Worm (Caenorhabditis elegans) whole organism, young adult: ENCODE measurements around the gene Y54G2A.50.

Experiments used
- D2030.7 ChIP-seq: fragments of 200-800 bp; sonication (Bioruptor generic); IDR thresholded peaks from 2 replicates; pipeline ENCODE4 v1.3.6; 2022; ENCODE audit warnings: missing genetic modification reagents, missing genetic modification characterization, missing compliant biosample characterization
- F10E7.11 ChIP-seq: sonication (generic microtip); optimal IDR thresholded peaks from 2 replicates; lab custom pipeline; 2017; ENCODE audit warnings: mild to moderate bottlenecking, missing genetic modification characterization, moderate library complexity, missing compliant biosample characterization
- F33H1.4 ChIP-seq: fragments of 200-800 bp; sonication (Bioruptor generic); IDR thresholded peaks from 2 replicates; pipeline ENCODE4 v1.3.6; 2022; ENCODE audit warnings: missing genetic modification reagents, missing genetic modification characterization, missing compliant biosample characterization
- F37B4.10 ChIP-seq: fragments of 200-800 bp; sonication (Bioruptor generic); IDR thresholded peaks from 2 replicates; pipeline ENCODE4 v1.3.6; 2022; ENCODE audit warnings: missing genetic modification characterization, missing compliant biosample characterization
- F49E8.2 ChIP-seq: sonication (generic microtip); optimal IDR thresholded peaks from 3 replicates; lab custom pipeline; 2017; ENCODE audit warnings: missing genetic modification characterization, mild to moderate bottlenecking, missing compliant biosample characterization, antibody characterized with exemption, moderate library complexity; ENCODE audit not compliant: insufficient read depth
- F52B5.7 ChIP-seq: sonication (generic microtip); optimal IDR thresholded peaks from 2 replicates; lab custom pipeline; 2016; ENCODE audit warnings: mild to moderate bottlenecking, missing genetic modification characterization, missing compliant biosample characterization
- F57C9.4 ChIP-seq: sonication (generic microtip); optimal IDR thresholded peaks from 2 replicates; lab custom pipeline; 2017; ENCODE audit warnings: mild to moderate bottlenecking, missing genetic modification characterization, missing compliant biosample characterization
- K11D2.4 ChIP-seq: fragments of 200-800 bp; sonication (Bioruptor generic); IDR thresholded peaks from 2 replicates; pipeline ENCODE4 v1.3.6; 2022; ENCODE audit warnings: missing genetic modification reagents, missing genetic modification characterization, missing compliant biosample characterization
- Y56A3A.18 ChIP-seq: fragments of 200-800 bp; sonication (Bioruptor generic); IDR thresholded peaks from 2 replicates; pipeline ENCODE4 v1.3.6; 2022; ENCODE audit warnings: missing genetic modification reagents, missing genetic modification characterization, missing compliant biosample characterization
- Y67H2A.10 ChIP-seq: fragments of 200-800 bp; sonication (Bioruptor generic); conservative IDR thresholded peaks from 2 replicates; pipeline ENCODE4 v1.3.6; 2022; ENCODE audit warnings: missing genetic modification reagents, missing genetic modification characterization, missing compliant biosample characterization
- Y95B8A.8 ChIP-seq: fragments of 200-800 bp; sonication (Bioruptor generic); IDR thresholded peaks from 2 replicates; pipeline ENCODE4 v1.3.6; 2022; ENCODE audit warnings: missing genetic modification reagents, missing genetic modification characterization, missing compliant biosample characterization
- akir-1 ChIP-seq: fragments of 200-800 bp; sonication (Bioruptor generic); optimal IDR thresholded peaks from 2 replicates; lab custom pipeline; 2018; ENCODE audit warnings: mild to moderate bottlenecking, missing genetic modification characterization, moderate library complexity, missing compliant biosample characterization
- aptf-3 ChIP-seq: fragments of 200-800 bp; sonication (Bioruptor generic); IDR thresholded peaks from 2 replicates; pipeline ENCODE4 v1.3.6; 2022; ENCODE audit warnings: missing genetic modification characterization, missing compliant biosample characterization
- atf-7 ChIP-seq: sonication (generic microtip); optimal IDR thresholded peaks from 2 replicates; lab custom pipeline; 2017; ENCODE audit warnings: mild to moderate bottlenecking, missing genetic modification characterization, missing compliant biosample characterization
- bed-1 ChIP-seq: fragments of 200-800 bp; sonication (Bioruptor generic); IDR thresholded peaks from 2 replicates; pipeline ENCODE4 v1.3.6; 2022; ENCODE audit warnings: missing genetic modification reagents, missing genetic modification characterization, missing compliant biosample characterization
- ccch-3 ChIP-seq: fragments of 200-800 bp; sonication (Bioruptor generic); optimal IDR thresholded peaks from 2 replicates; lab custom pipeline; 2018; ENCODE audit warnings: mild to moderate bottlenecking, missing genetic modification characterization, missing compliant biosample characterization
- cebp-2 ChIP-seq: fragments of 200-800 bp; sonication (Bioruptor generic); IDR thresholded peaks from 2 replicates; pipeline ENCODE4 v1.3.6; 2022; ENCODE audit warnings: missing genetic modification characterization, missing compliant biosample characterization
- ceh-40 ChIP-seq: fragments of 200-800 bp; sonication (Bioruptor generic); IDR thresholded peaks from 2 replicates; pipeline ENCODE4 v1.3.6; 2022; ENCODE audit warnings: missing genetic modification characterization, missing compliant biosample characterization
- ceh-58 ChIP-seq: fragments of 200-800 bp; sonication (Bioruptor generic); IDR thresholded peaks from 2 replicates; pipeline ENCODE4 v1.3.6; 2022; ENCODE audit warnings: missing genetic modification characterization, missing compliant biosample characterization
- ceh-79 ChIP-seq: sonication (generic microtip); optimal IDR thresholded peaks from 2 replicates; lab custom pipeline; 2017; ENCODE audit warnings: mild to moderate bottlenecking, missing genetic modification characterization, missing compliant biosample characterization
- dox-1 ChIP-seq: fragments of 200-800 bp; sonication (Bioruptor generic); IDR thresholded peaks from 2 replicates; pipeline ENCODE4 v1.3.6; 2022; ENCODE audit warnings: missing genetic modification reagents, missing genetic modification characterization, missing compliant biosample characterization
- dpff-1 ChIP-seq: sonication (generic microtip); optimal IDR thresholded peaks from 2 replicates; lab custom pipeline; 2017; ENCODE audit warnings: mild to moderate bottlenecking, missing genetic modification characterization, missing compliant biosample characterization
- dpl-1 ChIP-seq: fragments of 150-350 bp; optimal IDR thresholded peaks from 2 replicates; lab custom pipeline; 2014; ENCODE audit warnings: missing biosample characterization, missing genetic modification reagents, missing genetic modification characterization
- egl-44 ChIP-seq: fragments of 200-800 bp; sonication (Bioruptor generic); IDR thresholded peaks from 2 replicates; pipeline ENCODE4 v1.3.6; 2022; ENCODE audit warnings: missing genetic modification reagents, missing genetic modification characterization, missing compliant biosample characterization
- ekl-4 ChIP-seq: fragments of 200-800 bp; sonication (Bioruptor generic); IDR thresholded peaks from 2 replicates; pipeline ENCODE4 v1.3.6; 2022; ENCODE audit warnings: missing genetic modification reagents, missing genetic modification characterization, missing compliant biosample characterization
- fkh-3 ChIP-seq: sonication (generic microtip); optimal IDR thresholded peaks from 2 replicates; lab custom pipeline; 2016; ENCODE audit warnings: mild to moderate bottlenecking, missing genetic modification characterization, missing compliant biosample characterization
- him-1 ChIP-seq: sonication (generic microtip); optimal IDR thresholded peaks from 2 replicates; lab custom pipeline; 2016; ENCODE audit warnings: missing genotype, missing genetic modification reagents, missing genetic modification characterization, missing compliant biosample characterization
- hlh-12 ChIP-seq: sonication (generic microtip); optimal IDR thresholded peaks from 2 replicates; lab custom pipeline; 2016; ENCODE audit warnings: missing genetic modification characterization, missing compliant biosample characterization
- hmg-20 ChIP-seq: fragments of 200-800 bp; sonication (Bioruptor generic); IDR thresholded peaks from 2 replicates; pipeline ENCODE4 v1.3.6; 2022; ENCODE audit warnings: missing genetic modification reagents, missing genetic modification characterization, missing compliant biosample characterization
- hrde-1 ChIP-seq: sonication (generic microtip); optimal IDR thresholded peaks from 2 replicates; lab custom pipeline; 2016; ENCODE audit warnings: missing genetic modification characterization, mild to moderate bottlenecking, missing compliant biosample characterization, moderate library complexity, missing genotype, missing genetic modification reagents, borderline replicate concordance
- lir-1 ChIP-seq: fragments of 200-800 bp; sonication (Bioruptor generic); conservative IDR thresholded peaks from 2 replicates; pipeline ENCODE4 v1.3.6; 2022; ENCODE audit warnings: missing genetic modification reagents, missing genetic modification characterization, missing compliant biosample characterization
- lsl-1 ChIP-seq: fragments of 200-800 bp; sonication (Bioruptor generic); optimal IDR thresholded peaks from 2 replicates; lab custom pipeline; 2018; ENCODE audit warnings: mild to moderate bottlenecking, missing genetic modification characterization, moderate library complexity, missing compliant biosample characterization
- madf-8 ChIP-seq: fragments of 200-800 bp; sonication (Bioruptor generic); conservative IDR thresholded peaks from 2 replicates; pipeline ENCODE4 v1.3.6; 2022; ENCODE audit warnings: missing genetic modification reagents, missing genetic modification characterization, missing compliant biosample characterization
- mes-4 ChIP-seq: sonication (generic microtip); optimal IDR thresholded peaks from 2 replicates; lab custom pipeline; 2016; ENCODE audit warnings: missing genotype, missing genetic modification characterization, missing compliant biosample characterization
- mxl-1 ChIP-seq: sonication (generic microtip); optimal IDR thresholded peaks from 2 replicates; lab custom pipeline; 2016; ENCODE audit warnings: missing genetic modification characterization, missing compliant biosample characterization
- nfyb-1 ChIP-seq: fragments of 200-800 bp; sonication (Bioruptor generic); IDR thresholded peaks from 2 replicates; pipeline ENCODE4 v1.3.6; 2022; ENCODE audit warnings: missing genetic modification reagents, missing genetic modification characterization, missing compliant biosample characterization
- nhr-27 ChIP-seq: fragments of 200-800 bp; sonication (Bioruptor generic); optimal IDR thresholded peaks from 2 replicates; lab custom pipeline; 2018; ENCODE audit warnings: mild to moderate bottlenecking, missing genetic modification characterization, moderate library complexity, missing compliant biosample characterization
- nhr-80 ChIP-seq: sonication (generic microtip); optimal IDR thresholded peaks from 2 replicates; lab custom pipeline; 2016; ENCODE audit warnings: missing genetic modification characterization, missing compliant biosample characterization
- nhr-90 ChIP-seq: sonication (generic microtip); optimal IDR thresholded peaks from 2 replicates; lab custom pipeline; 2016; ENCODE audit warnings: missing genotype, mild to moderate bottlenecking, missing genetic modification characterization, missing compliant biosample characterization
- pbrm-1 ChIP-seq: fragments of 200-800 bp; sonication (Bioruptor generic); IDR thresholded peaks from 2 replicates; pipeline ENCODE4 v1.3.6; 2022; ENCODE audit warnings: missing genetic modification reagents, missing genetic modification characterization, missing compliant biosample characterization
- pha-4 ChIP-seq: fragments of 150-350 bp; sonication (generic microtip); optimal IDR thresholded peaks from 2 replicates; lab custom pipeline; 2014; ENCODE audit warnings: missing biosample characterization, missing genetic modification reagents, missing genetic modification characterization
- rcor-1 ChIP-seq: fragments of 200-800 bp; sonication (Bioruptor generic); IDR thresholded peaks from 2 replicates; pipeline ENCODE4 v1.3.6; 2022; ENCODE audit warnings: missing genetic modification reagents, missing genetic modification characterization, missing compliant biosample characterization
- rec-8 ChIP-seq, 2 experiments: sonication (generic microtip); optimal IDR thresholded peaks; 2 replicates each; lab custom pipeline; 2016; ENCODE audit warnings: mild to moderate bottlenecking in 2 of 2, missing genetic modification characterization in 2 of 2, missing genetic modification reagents in 2 of 2, missing genotype in 2 of 2, missing biosample characterization in 1 of 2, missing compliant biosample characterization in 1 of 2, moderate library complexity in 1 of 2
- snpc-1.3 ChIP-seq: sonication (generic microtip); optimal IDR thresholded peaks from 2 replicates; lab custom pipeline; 2017; ENCODE audit warnings: missing genetic modification characterization, mild to moderate bottlenecking, missing compliant biosample characterization, antibody characterized with exemption, moderate library complexity, missing genotype, missing genetic modification reagents; ENCODE audit not compliant: insufficient read depth
- xnd-1 ChIP-seq: sonication (generic microtip); optimal IDR thresholded peaks from 2 replicates; lab custom pipeline; 2016; ENCODE audit warnings: missing genotype, missing genetic modification reagents, missing genetic modification characterization, missing compliant biosample characterization
- zim-3 ChIP-seq: sonication (generic microtip); optimal IDR thresholded peaks from 2 replicates; lab custom pipeline; 2017; ENCODE audit warnings: mild to moderate bottlenecking, missing genetic modification characterization, moderate library complexity, missing compliant biosample characterization
- ztf-25 ChIP-seq: fragments of 200-800 bp; sonication (Bioruptor generic); IDR thresholded peaks from 2 replicates; pipeline ENCODE4 v1.3.6; 2022; ENCODE audit warnings: missing genetic modification reagents, missing genetic modification characterization, missing compliant biosample characterization
- ztf-3 ChIP-seq: fragments of 200-800 bp; sonication (Bioruptor generic); optimal IDR thresholded peaks from 2 replicates; lab custom pipeline; 2018; ENCODE audit warnings: mild to moderate bottlenecking, missing genetic modification characterization, missing compliant biosample characterization

Gene Y54G2A.50

ce11 chrIV:2925591-2925990 is 7.8 kb downstream of the Y54G2A.50 start, which contains the start of gene ubc-13:
ubc-13 (minus strand) TSS chrIV:2925691.
- TF ChIP-seq D2030.7 (GFP tag; lab: Robert Waterston, UW) (no peak), nhr-90 (tag; lab: Kevin White, UChicago) (no peak), Y67H2A.10 (GFP tag; lab: Robert Waterston, UW) (no peak), rec-8 (tag; optimal IDR thresholded peaks at IDR 0.05; lab: Kevin White, UChicago) (no peak), Y95B8A.8 (no peak), xnd-1 (tag; lab: Kevin White, UChicago) (no peak), dpl-1 (no peak), dox-1 (GFP tag; lab: Robert Waterston, UW) (no peak), F37B4.10 (no peak), ceh-79 (no peak), pha-4 (tag; lab: Kevin White, UChicago) (no peak), akir-1 (GFP tag; lab: Kevin White, UChicago) (no peak), dpff-1 (tag; lab: Kevin White, UChicago) (no peak)

- TF ChIP-seq hmg-20 (GFP tag; lab: Robert Waterston, UW) (no peak), xnd-1 (tag; lab: Kevin White, UChicago) (no peak), K11D2.4 (GFP tag; lab: Robert Waterston, UW) (peak; percentile 77), fkh-3 (tag; lab: Kevin White, UChicago) (no peak), bed-1 (GFP tag; lab: Robert Waterston, UW) (no peak), nfyb-1 (GFP tag; lab: Robert Waterston, UW) (no peak), dpff-1 (tag; lab: Kevin White, UChicago) (no peak), F49E8.2 (tag; lab: Kevin White, UChicago) (no peak), Y56A3A.18 (GFP tag; lab: Robert Waterston, UW) (no peak), rcor-1 (GFP tag; lab: Robert Waterston, UW) (0 out of 2 replicates have a peak, but pooled peaks have one; percentile 36), ceh-58 (GFP tag; lab: Robert Waterston, UW) (no peak), atf-7 (no peak), cebp-2 (no peak), aptf-3 (no peak), him-1 (tag; lab: Kevin White, UChicago) (no peak), ztf-3 (GFP tag; lab: Kevin White, UChicago) (no peak), F52B5.7 (tag; lab: Kevin White, UChicago) (no peak), F33H1.4 (GFP tag; lab: Robert Waterston, UW) (peak; percentile 61), snpc-1.3 (tag; lab: Kevin White, UChicago) (no peak), ztf-25 (no peak), ekl-4 (GFP tag; lab: Robert Waterston, UW) (no peak), hlh-12 (no peak), akir-1 (GFP tag; lab: Kevin White, UChicago) (no peak), mes-4 (no peak), nhr-80 (tag; lab: Kevin White, UChicago) (peak; percentile 32), hrde-1 (tag; lab: Kevin White, UChicago) (no peak), ccch-3 (GFP tag; lab: Kevin White, UChicago) (no peak), madf-8 (GFP tag; lab: Robert Waterston, UW) (0 out of 2 replicates have a peak, but pooled peaks have one; percentile 12), nhr-27 (tag; lab: Kevin White, UChicago) (no peak), egl-44 (no peak), zim-3 (tag; lab: Kevin White, UChicago) (no peak), pbrm-1 (GFP tag; lab: Robert Waterston, UW) (peak; percentile 77), pha-4 (tag; lab: Kevin White, UChicago) (no peak), lsl-1 (GFP tag; lab: Kevin White, UChicago) (peak; percentile 51), F57C9.4 (tag; lab: Kevin White, UChicago) (no peak), ceh-40 (GFP tag; lab: Robert Waterston, UW) (no peak), F10E7.11 (tag; lab: Kevin White, UChicago) (no peak), mxl-1 (tag; lab: Kevin White, UChicago) (no peak), lir-1 (no peak)
Measured at ce11 chrIV:2928409-2928808, 10.6 kb downstream of the Y54G2A.50 start, which contains the start of gene manf-1. manf-1 (minus strand) TSS chrIV:2928421.
